Worm (Caenorhabditis elegans): Measurements from ENCODE around the gene ssp-10.
A peak's percentile ranks its signal among the peaks of the same experiment; 100 is the strongest.
"Not testable (repeated sequence)": the region's sequence is repeated elsewhere in the genome, so short reads cannot be mapped to it uniquely, and the experiment has no call there.

The ssp-10 gene

DNA sequence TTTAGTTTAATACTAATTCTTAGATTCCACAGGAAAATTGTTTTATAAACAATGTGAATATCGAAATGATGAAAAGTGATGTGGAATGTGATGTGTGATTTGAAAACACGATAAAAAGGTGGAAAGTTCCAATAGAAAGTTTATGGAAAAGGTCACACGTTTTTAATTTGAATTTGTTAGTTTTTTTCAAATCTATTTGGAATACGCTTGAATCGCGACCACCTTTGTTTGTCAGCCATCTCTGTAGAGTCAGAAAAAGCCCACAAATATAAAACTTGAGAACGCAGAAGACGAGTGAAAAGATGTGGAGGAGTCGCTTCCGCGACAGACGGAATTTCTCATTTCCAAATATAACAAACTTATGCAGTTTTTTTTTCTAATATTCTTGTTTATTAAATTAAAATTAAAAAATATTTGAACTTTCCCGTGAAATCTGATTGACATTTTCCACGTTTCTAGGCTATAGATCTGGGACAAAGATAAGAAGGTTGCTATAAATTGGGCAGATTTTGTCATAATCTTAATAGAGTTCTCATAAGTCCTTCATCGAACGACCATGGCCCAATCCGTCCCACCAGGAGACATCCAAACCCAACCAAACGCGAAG, 9.7 kb downstream of the ssp-10 start, which contains the start of the genes kin-24 and msp-56:
kin-24 (minus strand) TSS at position 101 of the 607 bp plus-strand sequence.
msp-56 (plus strand) TSS at position 557 of the 607 bp plus-strand sequence.
- TF ChIP-seq dmd-8 (GFP tag; IDR thresholded peaks at IDR 0.05) (0 out of 2 replicates have a peak, but pooled peaks have one; percentile 35), F26F4.8 (GFP tag; conservative IDR thresholded peaks at IDR 0.05) (no peak)

DNA sequence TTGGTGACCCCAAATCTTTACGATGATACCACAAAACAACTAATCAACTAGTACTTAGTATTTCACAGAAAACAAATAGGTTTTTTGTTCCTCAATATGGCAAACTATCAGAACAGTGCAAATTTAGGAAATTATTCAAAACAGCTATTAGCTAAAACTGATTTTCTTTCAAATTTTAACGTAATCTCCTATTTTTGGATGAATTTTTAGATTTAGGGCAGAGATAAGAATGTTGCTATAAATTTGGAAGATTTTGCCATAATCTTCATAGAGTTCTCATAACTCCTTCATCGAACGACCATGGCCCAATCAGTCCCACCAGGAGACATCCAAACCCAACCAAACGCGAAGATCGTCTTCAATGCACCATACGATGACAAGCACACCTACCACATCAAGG, 13.5 kb downstream of the ssp-10 start, which contains the start of gene msp-10:
msp-10 (plus strand) TSS at position 301 of the 400 bp plus-strand sequence.
- not testable (repeated sequence) for TF ChIP-seq Y48G9A.11 (GFP tag; IDR thresholded peaks at IDR 0.05); lir-3 (tag; optimal IDR thresholded peaks at IDR 0.05); tag-97 (GFP tag; IDR thresholded peaks at IDR 0.05)

DNA sequence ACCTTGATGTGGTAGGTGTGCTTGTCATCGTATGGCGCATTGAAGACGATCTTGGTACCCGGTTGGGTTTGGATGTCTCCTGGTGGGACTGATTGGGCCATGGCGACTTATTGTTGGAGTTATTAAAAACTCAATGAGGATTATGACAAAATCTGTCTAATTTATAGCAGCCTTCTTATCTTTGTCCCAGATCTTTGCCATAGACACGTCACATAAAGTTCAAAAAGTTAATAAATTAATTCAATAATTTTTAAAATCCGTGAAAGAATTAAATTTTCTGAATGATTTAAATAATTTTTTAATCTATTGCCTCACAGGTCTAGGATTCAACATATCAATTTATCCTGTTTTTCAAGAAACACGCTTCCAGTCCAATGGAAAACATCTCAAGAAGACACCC, 14.5 kb downstream of the ssp-10 start, which contains the start of gene msp-81:
msp-81 (minus strand) TSS at position 101 of the 400 bp plus-strand sequence.
- TF ChIP-seq nhr-41 (GFP tag; IDR thresholded peaks at IDR 0.05): no peak
- no peak for TF ChIP-seq hlh-11 (tag; optimal IDR thresholded peaks at IDR 0.05)
- TF ChIP-seq nhr-237 (tag; optimal IDR thresholded peaks at IDR 0.05): no peak
- TF ChIP-seq lsy-2 (tag; optimal IDR thresholded peaks at IDR 0.05): no peak
- TF ChIP-seq spr-3 (GFP tag; optimal IDR thresholded peaks at IDR 0.05): no peak
- no peak for TF ChIP-seq lin-39 (tag; optimal IDR thresholded peaks at IDR 0.05)
- no peak for TF ChIP-seq aly-2 (tag; optimal IDR thresholded peaks at IDR 0.05)
- no peak for TF ChIP-seq mdl-1 (tag; optimal IDR thresholded peaks at IDR 0.05)
- TF ChIP-seq lin-29 (GFP tag; IDR thresholded peaks at IDR 0.05): no peak
- no peak for TF ChIP-seq nhr-111 (GFP tag; optimal IDR thresholded peaks at IDR 0.05)
- TF ChIP-seq zfp-3 (GFP tag; conservative IDR thresholded peaks at IDR 0.05): no peak
- no peak for TF ChIP-seq dmd-6 (GFP tag; IDR thresholded peaks at IDR 0.05)
- TF ChIP-seq attf-4 (tag; optimal IDR thresholded peaks at IDR 0.05): no peak
- no peak for TF ChIP-seq dmd-9 (GFP tag; IDR thresholded peaks at IDR 0.05)
- no peak for TF ChIP-seq set-16 (GFP tag; IDR thresholded peaks at IDR 0.05)

DNA sequence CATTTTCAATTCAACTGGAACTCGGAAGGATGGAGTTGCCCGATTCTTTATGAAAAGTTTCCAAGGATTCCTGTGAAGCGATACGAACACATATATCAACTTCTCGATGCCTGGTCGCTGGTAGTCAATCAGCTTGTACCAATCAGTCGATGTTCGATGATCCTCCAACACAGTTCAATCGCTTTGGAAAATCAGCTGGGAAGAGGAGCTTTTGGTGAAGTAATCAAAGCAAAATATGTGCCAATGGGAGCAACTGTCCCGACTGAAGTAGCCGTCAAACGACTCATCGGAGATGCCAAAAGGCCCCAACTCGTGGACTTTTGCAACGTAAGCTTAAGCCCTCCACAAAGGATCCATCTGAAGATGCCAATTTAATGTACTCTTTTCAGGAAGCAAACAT, 17.5 kb downstream of the ssp-10 start:
- TF ChIP-seq lin-39 (tag; optimal IDR thresholded peaks at IDR 0.05) (no peak), aha-1 (tag) (peak; percentile 95), gei-8 (GFP tag; optimal IDR thresholded peaks at IDR 0.05) (no peak)

DNA sequence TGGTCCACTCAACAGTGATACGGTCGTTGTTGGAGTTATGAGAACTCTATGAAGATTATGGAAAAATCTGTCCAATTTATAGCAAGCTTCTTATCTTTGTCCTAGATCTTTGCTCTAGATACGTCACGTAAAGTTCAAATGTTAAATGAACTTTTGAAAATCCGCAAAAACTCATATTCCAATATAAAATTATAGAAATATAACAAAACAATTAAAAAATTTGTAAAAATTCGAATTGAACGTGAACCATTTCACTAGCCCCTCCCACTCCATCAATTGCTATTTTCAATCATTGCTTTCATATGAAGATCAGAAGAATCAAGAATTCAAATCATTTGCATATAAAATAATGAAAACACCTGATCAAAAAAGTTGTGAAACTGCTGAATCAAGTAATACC, 18.2 kb downstream of the ssp-10 start, which contains the start of gene kin-21:
kin-21 (plus strand) TSS at position 301 of the 400 bp plus-strand sequence.
- no peak for TF ChIP-seq skn-1 (tag; optimal IDR thresholded peaks at IDR 0.05)
- no peak for TF ChIP-seq lin-13 (GFP tag; optimal IDR thresholded peaks at IDR 0.05)
- TF ChIP-seq zip-2 (tag; optimal IDR thresholded peaks at IDR 0.05): no peak
- no peak for TF ChIP-seq snpc-4 (tag; optimal IDR thresholded peaks at IDR 0.05)
- no peak for TF ChIP-seq gei-8 (GFP tag; optimal IDR thresholded peaks at IDR 0.05)
- no peak for TF ChIP-seq cey-2 (tag; optimal IDR thresholded peaks at IDR 0.05; ENCODE audit: borderline replicate concordance, insufficient read depth)
- TF ChIP-seq unc-130 (GFP tag; optimal IDR thresholded peaks at IDR 0.05): no peak
- TF ChIP-seq Y48G9A.11 (GFP tag; IDR thresholded peaks at IDR 0.05): no peak
- TF ChIP-seq fos-1 (tag; optimal IDR thresholded peaks at IDR 0.05): no peak
- TF ChIP-seq T20F7.1 (GFP tag; optimal IDR thresholded peaks at IDR 0.05): no peak
- TF ChIP-seq aly-2 (tag; optimal IDR thresholded peaks at IDR 0.05): no peak
- TF ChIP-seq nhr-77 (tag; optimal IDR thresholded peaks at IDR 0.05): no peak
- TF ChIP-seq T26A8.4 (GFP tag; IDR thresholded peaks at IDR 0.05): no peak
- TF ChIP-seq R02D3.7 (tag; optimal IDR thresholded peaks at IDR 0.05): no peak

Measured in whole organism, L4 larva.